Worm (Caenorhabditis elegans): Measurements from ENCODE around the gene asm-1.
"Not testable (repeated sequence)": the region's sequence is repeated elsewhere in the genome, so short reads cannot be mapped to it uniquely, and the experiment has no call there.

The asm-1 gene

ce11 chrII:6901795-6902194 is 8.1 kb upstream of the asm-1 start, which contains the start of gene psmd-9:
TSS of gene psmd-9 (plus strand) at chrII:6902095.
- TF ChIP-seq ama-1 (optimal IDR thresholded peaks at IDR 0.05) (no peak), fos-1 (tag; optimal IDR thresholded peaks at IDR 0.05) (no peak), nhr-41 (GFP tag; IDR thresholded peaks at IDR 0.05) (no peak), ces-1 (GFP tag; optimal IDR thresholded peaks at IDR 0.05) (no peak), mxl-2 (GFP tag; conservative IDR thresholded peaks at IDR 0.05) (no peak)

- TF ChIP-seq unc-62 (GFP tag; optimal IDR thresholded peaks at IDR 0.05 in 1 of 2) = peak in 1 of 2 experiments; percentile 75
- TF ChIP-seq unc-62 (tag; optimal IDR thresholded peaks at IDR 0.05) = not testable (repeated sequence)
These were observed 2.2 kb upstream of the asm-1 start, which contains the start of gene B0252.3 for ce11 chrII:6907657-6908056. TSS of gene B0252.3 (minus strand) at chrII:6907757.

DNA sequence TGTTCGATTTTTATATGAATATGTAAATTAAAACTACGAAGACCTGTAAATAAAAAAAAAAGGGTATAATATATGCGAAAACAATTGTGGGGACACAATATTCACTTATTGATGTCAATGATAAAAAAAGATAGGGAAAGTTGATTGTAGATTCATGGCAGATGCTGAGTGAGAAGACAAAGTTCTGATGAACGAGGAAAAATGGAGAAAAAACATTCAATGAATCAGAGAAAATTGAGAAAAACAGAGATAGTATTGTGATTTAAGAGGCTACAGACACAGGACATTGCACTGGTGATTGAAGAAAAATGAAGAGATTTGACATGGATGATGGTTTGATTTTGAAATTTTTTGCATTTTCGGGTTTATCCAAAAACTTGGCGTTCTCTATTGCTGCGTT is 1.2 kb upstream of the asm-1 start:
- TF ChIP-seq aly-2 (tag; optimal IDR thresholded peaks at IDR 0.05) (no peak), daf-16 (GFP tag; optimal IDR thresholded peaks at IDR 0.05) (no peak), daf-16 (tag; optimal IDR thresholded peaks at IDR 0.05) (peak; percentile 7), egl-27 (tag; optimal IDR thresholded peaks at IDR 0.05) (no peak), lin-15B (tag; optimal IDR thresholded peaks at IDR 0.05) (no peak), T26A8.4 (GFP tag; IDR thresholded peaks at IDR 0.05) (no peak), nhr-28 (tag; optimal IDR thresholded peaks at IDR 0.05) (peak; percentile 38), hlh-11 (tag; optimal IDR thresholded peaks at IDR 0.05) (peak; percentile 29), unc-62 (GFP tag; optimal IDR thresholded peaks at IDR 0.05 in 1 of 2) (peak in 1 of 2 experiments; percentile 89), unc-62 (tag; optimal IDR thresholded peaks at IDR 0.05) (no peak), mdl-1 (tag; optimal IDR thresholded peaks at IDR 0.05) (peak in 1 of 2 experiments; percentile 9), mep-1 (tag; optimal IDR thresholded peaks at IDR 0.05) (no peak)

- TF ChIP-seq nhr-111 (GFP tag; optimal IDR thresholded peaks at IDR 0.05) = no peak
- TF ChIP-seq Y105C5A.15 (GFP tag; IDR thresholded peaks at IDR 0.05) = no peak
- no peak for TF ChIP-seq F44E2.7 (GFP tag; IDR thresholded peaks at IDR 0.05)
- no peak for TF ChIP-seq ama-1 (optimal IDR thresholded peaks at IDR 0.05)
- TF ChIP-seq ces-1 (GFP tag; optimal IDR thresholded peaks at IDR 0.05) = no peak
- 0 out of 2 replicates have a peak, but pooled peaks have one; percentile 25 for TF ChIP-seq mdt-29 (GFP tag; IDR thresholded peaks at IDR 0.05)
- no peak for TF ChIP-seq cey-2 (tag; optimal IDR thresholded peaks at IDR 0.05; ENCODE audit: borderline replicate concordance, insufficient read depth)
- no peak for TF ChIP-seq lim-7 (GFP tag; IDR thresholded peaks at IDR 0.05)
- TF ChIP-seq pqm-1 (tag; optimal IDR thresholded peaks at IDR 0.05) = no peak
- no peak for TF ChIP-seq ZK546.5 (tag; optimal IDR thresholded peaks at IDR 0.05)
- TF ChIP-seq snpc-4 (tag; optimal IDR thresholded peaks at IDR 0.05) = no peak
- no peak for TF ChIP-seq aly-2 (tag; optimal IDR thresholded peaks at IDR 0.05)
- TF ChIP-seq madf-5 (GFP tag; IDR thresholded peaks at IDR 0.05) = no peak; a peak in 1 of 4 replicates
- peak; percentile 81 for TF ChIP-seq Y48G9A.11 (GFP tag; IDR thresholded peaks at IDR 0.05)
- TF ChIP-seq php-3 (GFP tag; IDR thresholded peaks at IDR 0.05) = no peak
- TF ChIP-seq lin-1 (GFP tag; IDR thresholded peaks at IDR 0.05) = no peak
- no peak for TF ChIP-seq skn-1 (tag; optimal IDR thresholded peaks at IDR 0.05)
- peak in 1 of 2 experiments; percentile 82 for TF ChIP-seq lsy-2 (tag; optimal IDR thresholded peaks at IDR 0.05)
- TF ChIP-seq hlh-11 (tag; optimal IDR thresholded peaks at IDR 0.05) = peak; percentile 39
- no peak for TF ChIP-seq attf-4 (tag; optimal IDR thresholded peaks at IDR 0.05)
- TF ChIP-seq dmd-9 (GFP tag; IDR thresholded peaks at IDR 0.05) = peak; percentile 95
- no peak for TF ChIP-seq zfp-2 (tag; optimal IDR thresholded peaks at IDR 0.05)
- TF ChIP-seq aha-1 (tag) = peak; percentile 99
- TF ChIP-seq vab-7 (GFP tag; IDR thresholded peaks at IDR 0.05) = no peak; the same call in 1 of the 2 replicates
- no peak for TF ChIP-seq nhr-76 (tag; optimal IDR thresholded peaks at IDR 0.05)
- TF ChIP-seq nhr-41 (GFP tag; IDR thresholded peaks at IDR 0.05) = no peak
- peak; percentile 4 for TF ChIP-seq ceh-32 (tag; optimal IDR thresholded peaks at IDR 0.05; ENCODE audit: poor library complexity)
- TF ChIP-seq ztf-11 (tag; optimal IDR thresholded peaks at IDR 0.05) = no peak
- TF ChIP-seq zip-11 (GFP tag; IDR thresholded peaks at IDR 0.05) = no peak
- no peak for TF ChIP-seq dmd-8 (GFP tag; IDR thresholded peaks at IDR 0.05)
- peak; percentile 51 for TF ChIP-seq mep-1 (tag; optimal IDR thresholded peaks at IDR 0.05)
- TF ChIP-seq fos-1 (tag; optimal IDR thresholded peaks at IDR 0.05) = no peak
- TF ChIP-seq pha-4 (GFP tag; IDR thresholded peaks at IDR 0.05) = no peak
- TF ChIP-seq pha-4 (tag; optimal IDR thresholded peaks at IDR 0.05) = peak; percentile 21
- TF ChIP-seq sdz-12 (GFP tag; optimal IDR thresholded peaks at IDR 0.05) = peak; percentile 70
- no peak for TF ChIP-seq unc-39 (tag; optimal IDR thresholded peaks at IDR 0.05)
- TF ChIP-seq dmd-6 (GFP tag; IDR thresholded peaks at IDR 0.05) = peak; percentile 83
These were observed 3.4 kb downstream of the asm-1 start, which contains the start of gene cyn-10 for ce11 chrII:6913309-6913708. TSS of gene cyn-10 (minus strand) at chrII:6913365.
